Fruit fly (Drosophila melanogaster) whole organism, prepupa: ENCODE measurements around the gene CG15916.

Experiments
- CG4318 ChIP-seq: fragments of 200-800 bp; sonication (Bioruptor generic); optimal IDR thresholded peaks from 3 replicates; lab custom pipeline; 2017; ENCODE audit warnings: missing biosample characterization, mild to moderate bottlenecking, missing genetic modification characterization
- CG6808 ChIP-seq: fragments of 200-800 bp; sonication (Bioruptor generic); optimal IDR thresholded peaks from 3 replicates; lab custom pipeline; 2017; ENCODE audit warnings: missing biosample characterization, missing genetic modification characterization, mild to moderate bottlenecking, moderate library complexity, missing genetic modification reagents
- Hr39 ChIP-seq: fragments of 200-800 bp; sonication (Bioruptor generic); optimal IDR thresholded peaks from 2 replicates; lab custom pipeline; 2016; ENCODE audit warnings: missing biosample characterization, missing genetic modification characterization
- OdsH ChIP-seq: fragments of 200-800 bp; sonication (Bioruptor generic); optimal IDR thresholded peaks from 3 replicates; lab custom pipeline; 2016; ENCODE audit warnings: missing biosample characterization, missing genetic modification characterization
- eg ChIP-seq: fragments of 200-800 bp; sonication (Bioruptor generic); IDR thresholded peaks from 3 replicates; pipeline ENCODE4 v1.3.6; 2022; ENCODE audit warnings: missing biosample characterization, missing genetic modification characterization
- esn ChIP-seq: fragments of 200-800 bp; sonication (Bioruptor generic); optimal IDR thresholded peaks from 2 replicates; lab custom pipeline; 2016; ENCODE audit warnings: missing biosample characterization, mild to moderate bottlenecking, missing genetic modification characterization, moderate library complexity

DNA sequence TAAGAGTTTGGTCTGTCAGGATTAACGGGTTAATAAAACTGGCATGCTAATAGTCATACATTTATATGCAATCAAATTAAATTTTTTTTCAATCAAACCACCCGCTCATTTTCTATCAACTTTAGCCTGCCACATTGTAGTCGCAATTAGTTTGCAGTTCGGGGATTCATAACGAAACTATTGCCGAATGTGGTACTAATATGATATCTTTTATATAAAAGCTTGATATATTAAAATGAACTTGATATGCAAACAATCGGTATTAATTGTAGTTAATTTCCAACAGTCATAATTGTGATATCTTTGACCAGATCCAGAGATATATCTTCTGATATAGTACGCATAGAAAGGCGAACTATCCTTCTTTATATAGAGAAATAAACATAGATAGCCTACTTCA lies 24.4 kb upstream of the CG15916 start:
- no peak for TF ChIP-seq esn
- no peak for TF ChIP-seq CG4318 (GFP tag; lab: Kevin White, UChicago)
- no peak for TF ChIP-seq CG6808
- TF ChIP-seq eg (GFP tag; lab: Robert Waterston, UW), result no peak
- TF ChIP-seq OdsH (GFP tag; lab: Kevin White, UChicago), result no peak
- no peak for TF ChIP-seq Hr39
